Fruit fly (Drosophila melanogaster) whole organism, embryonic: ENCODE data around the gene CG43095.

ENCODE experiments used
- Awh ChIP-seq: fragments of 200-800 bp; sonication (Bioruptor generic); IDR thresholded peaks from 2 replicates; pipeline ENCODE4, ENCODE4 v1.3.6; 2022; ENCODE audit warnings: missing biosample characterization, missing genetic modification characterization
- BEAF-32 ChIP-seq: fragments of 200-800 bp; sonication (Bioruptor generic); optimal IDR thresholded peaks from 3 replicates; lab custom pipeline; 2017; ENCODE audit warnings: missing biosample characterization, missing genetic modification characterization, mild to moderate bottlenecking, moderate library complexity, missing genetic modification reagents
- Bgb ChIP-seq: fragments of 200-800 bp; sonication (Bioruptor generic); IDR thresholded peaks from 2 replicates; pipeline ENCODE4 v1.3.6; 2022; ENCODE audit warnings: missing biosample characterization, missing genetic modification characterization; ENCODE audit not compliant: partially characterized antibody
- BtbVII ChIP-seq: fragments of 200-800 bp; sonication (Bioruptor generic); optimal IDR thresholded peaks from 3 replicates; lab custom pipeline; 2017; ENCODE audit warnings: missing biosample characterization, mild to moderate bottlenecking, missing genetic modification characterization
- CG10431 ChIP-seq: fragments of 200-800 bp; sonication (Bioruptor generic); optimal IDR thresholded peaks from 3 replicates; lab custom pipeline; 2018; ENCODE audit warnings: missing biosample characterization, mild to moderate bottlenecking, missing genetic modification characterization
- CG13296 ChIP-seq: fragments of 200-800 bp; sonication (Bioruptor generic); optimal IDR thresholded peaks from 3 replicates; lab custom pipeline; 2018; ENCODE audit warnings: missing biosample characterization, mild to moderate bottlenecking, missing genetic modification characterization
- CG14710 ChIP-seq: fragments of 200-800 bp; sonication (Bioruptor generic); optimal IDR thresholded peaks from 3 replicates; lab custom pipeline; 2019; ENCODE audit warnings: missing biosample characterization, mild to moderate bottlenecking, missing genetic modification characterization, moderate library complexity
- CG1603 ChIP-seq: fragments of 200-800 bp; sonication (Bioruptor generic); optimal IDR thresholded peaks from 2 replicates; lab custom pipeline; 2019; ENCODE audit warnings: missing biosample characterization, mild to moderate bottlenecking, missing genetic modification characterization, moderate library complexity
- CG17186 ChIP-seq: fragments of 200-800 bp; sonication (Bioruptor generic); optimal IDR thresholded peaks from 3 replicates; lab custom pipeline; 2017; ENCODE audit warnings: missing biosample characterization, missing genetic modification reagents, missing genetic modification characterization
- CG17385 ChIP-seq: fragments of 200-800 bp; sonication (Bioruptor generic); optimal IDR thresholded peaks from 3 replicates; lab custom pipeline; 2018; ENCODE audit warnings: missing biosample characterization, mild to moderate bottlenecking, missing genetic modification characterization
- CG17829 ChIP-seq: fragments of 200-800 bp; optimal IDR thresholded peaks from 2 replicates; lab custom pipeline; 2019; ENCODE audit warnings: missing biosample characterization, mild to moderate bottlenecking, missing genetic modification characterization, moderate library complexity
- CG34422 ChIP-seq: fragments of 200-800 bp; sonication (Bioruptor generic); IDR thresholded peaks from 3 replicates; pipeline ENCODE4 v1.3.6; 2022; ENCODE audit warnings: missing biosample characterization, missing genetic modification characterization
- CG3847 ChIP-seq: fragments of 200-800 bp; sonication (Bioruptor generic); IDR thresholded peaks from 2 replicates; pipeline ENCODE4 v1.3.6; 2022; ENCODE audit warnings: missing biosample characterization, missing genetic modification characterization
- CG7271 ChIP-seq: fragments of 200-800 bp; sonication (Bioruptor generic); optimal IDR thresholded peaks from 2 replicates; lab custom pipeline; 2018; ENCODE audit warnings: missing biosample characterization, mild to moderate bottlenecking, missing genetic modification characterization, moderate library complexity
- CG7987 ChIP-seq: fragments of 200-800 bp; sonication (Bioruptor generic); optimal IDR thresholded peaks from 2 replicates; lab custom pipeline; 2018; ENCODE audit warnings: missing biosample characterization, mild to moderate bottlenecking, missing genetic modification characterization, moderate library complexity
- Dll ChIP-seq: fragments of 200-800 bp; sonication (Bioruptor generic); IDR thresholded peaks from 4 replicates; pipeline ENCODE4 v1.3.6; 2022; ENCODE audit warnings: missing biosample characterization, missing genetic modification characterization; ENCODE audit not compliant: partially characterized antibody
- Dref ChIP-seq: fragments of 200-800 bp; sonication (Bioruptor generic); IDR thresholded peaks from 2 replicates; pipeline ENCODE4 v1.3.6; 2022; ENCODE audit warnings: missing biosample characterization, missing genetic modification characterization
- HmgZ ChIP-seq: fragments of 200-800 bp; sonication (Bioruptor generic); optimal IDR thresholded peaks from 2 replicates; lab custom pipeline; 2018; ENCODE audit warnings: missing biosample characterization, mild to moderate bottlenecking, missing genetic modification characterization
- Med ChIP-seq: fragments of 200-800 bp; sonication (Bioruptor generic); peaks from one replicate; lab custom pipeline; 2016; ENCODE audit warnings: missing biosample characterization, missing genetic modification characterization, mild to moderate bottlenecking, inconsistent platforms, moderate library complexity
- Mrtf ChIP-seq: fragments of 200-800 bp; sonication (Bioruptor generic); IDR thresholded peaks from 3 replicates; pipeline ENCODE4 v1.3.6; 2022; ENCODE audit warnings: missing biosample characterization, missing genetic modification characterization
- NC2β ChIP-seq: fragments of 200-800 bp; sonication (Bioruptor generic); optimal IDR thresholded peaks from 2 replicates; lab custom pipeline; 2016; ENCODE audit warnings: missing biosample characterization, missing genetic modification characterization
- Neu2 ChIP-seq: fragments of 200-800 bp; sonication (Bioruptor generic); optimal IDR thresholded peaks from 3 replicates; lab custom pipeline; 2016; ENCODE audit warnings: missing biosample characterization, missing genetic modification characterization, borderline replicate concordance
- Pdp1 ChIP-seq, 2 experiments: fragments of 200-800 bp; sonication (Bioruptor generic); optimal IDR thresholded peaks; 3 replicates each; lab custom pipeline; 2016; ENCODE audit warnings: missing biosample characterization in 2 of 2, missing genetic modification characterization in 2 of 2, mild to moderate bottlenecking in 1 of 2, moderate library complexity in 1 of 2
- Rfx ChIP-seq: fragments of 200-800 bp; sonication (Bioruptor generic); IDR thresholded peaks from 2 replicates; pipeline ENCODE4 v1.3.6; 2022; ENCODE audit warnings: missing biosample characterization, missing genetic modification characterization
- Rx ChIP-seq: fragments of 200-800 bp; sonication (Bioruptor generic); IDR thresholded peaks from 2 replicates; pipeline ENCODE4 v1.3.6; 2022; ENCODE audit warnings: missing biosample characterization, missing genetic modification characterization
- Scr ChIP-seq: fragments of 200-800 bp; sonication (Bioruptor generic); IDR thresholded peaks from 2 replicates; pipeline ENCODE4 v1.3.6; 2022; ENCODE audit warnings: missing biosample characterization, missing genetic modification characterization; ENCODE audit not compliant: partially characterized antibody
- Side ChIP-seq: fragments of 200-800 bp; sonication (Bioruptor generic); optimal IDR thresholded peaks from 2 replicates; lab custom pipeline; 2016; ENCODE audit warnings: missing biosample characterization, missing genetic modification characterization
- Sry-δ ChIP-seq: fragments of 200-800 bp; sonication (Bioruptor generic); optimal IDR thresholded peaks from 2 replicates; lab custom pipeline; 2016; ENCODE audit warnings: missing biosample characterization, missing genetic modification characterization
- YL-1 ChIP-seq: fragments of 200-800 bp; sonication (Bioruptor generic); optimal IDR thresholded peaks from 3 replicates; lab custom pipeline; 2017; ENCODE audit warnings: missing biosample characterization, mild to moderate bottlenecking, missing genetic modification characterization
- amos ChIP-seq: fragments of 200-800 bp; sonication (Bioruptor generic); IDR thresholded peaks from 2 replicates; pipeline ENCODE4 v1.3.6; 2022; ENCODE audit warnings: missing biosample characterization, missing genetic modification characterization; ENCODE audit not compliant: partially characterized antibody
- bbx ChIP-seq: fragments of 200-800 bp; sonication (Bioruptor generic); IDR thresholded peaks from 2 replicates; pipeline ENCODE4 v1.3.6; 2022; ENCODE audit warnings: missing biosample characterization, missing genetic modification characterization; ENCODE audit not compliant: partially characterized antibody
- chm ChIP-seq: fragments of 200-800 bp; sonication (Bioruptor generic); IDR thresholded peaks from 2 replicates; pipeline ENCODE4 v1.3.6; 2022; ENCODE audit warnings: missing biosample characterization, missing genetic modification characterization
- dpn ChIP-seq, 2 experiments: fragments of 200-800 bp; sonication (Bioruptor generic); optimal IDR thresholded peaks; 3 replicates each; lab custom pipeline; 2016; ENCODE audit warnings: missing biosample characterization in 2 of 2, missing genetic modification characterization in 2 of 2
- gcm ChIP-seq: fragments of 200-800 bp; sonication (Bioruptor generic); optimal IDR thresholded peaks from 2 replicates; lab custom pipeline; 2019; ENCODE audit warnings: missing biosample characterization, mild to moderate bottlenecking, missing genetic modification characterization, moderate library complexity
- hkb ChIP-seq, 2 experiments: fragments of 200-800 bp in 1 of 2; fragments of >200 bp in 1 of 2; sonication (Bioruptor generic) in 1 of 2; IDR thresholded peaks in 1 of 2; optimal IDR thresholded peaks in 1 of 2; 2 replicates each; pipeline versions ENCODE4 v1.3.6 to Lab custom; 2017 to 2022; ENCODE audit warnings: missing biosample characterization in 1 of 2, missing genetic modification characterization in 1 of 2
- kah ChIP-seq: fragments of 200-800 bp; sonication (Bioruptor generic); optimal IDR thresholded peaks from 2 replicates; lab custom pipeline; 2018; ENCODE audit warnings: missing biosample characterization, mild to moderate bottlenecking, missing genetic modification characterization
- knrl ChIP-seq: fragments of 200-800 bp; sonication (Bioruptor generic); IDR thresholded peaks from 3 replicates; pipeline ENCODE4 v1.3.6; 2022; ENCODE audit warnings: missing biosample characterization, missing genetic modification characterization; ENCODE audit not compliant: partially characterized antibody
- lbe ChIP-seq: fragments of 200-800 bp; sonication (Bioruptor generic); optimal IDR thresholded peaks from 2 replicates; lab custom pipeline; 2016; ENCODE audit warnings: missing biosample characterization, mild to moderate bottlenecking, missing genetic modification characterization
- oc ChIP-seq: fragments of 200-800 bp; sonication (Bioruptor generic); optimal IDR thresholded peaks from 2 replicates; lab custom pipeline; 2018; ENCODE audit warnings: missing biosample characterization, mild to moderate bottlenecking, missing genetic modification characterization, moderate library complexity
- phol ChIP-seq: fragments of 200-800 bp; sonication (Bioruptor generic); optimal IDR thresholded peaks from 3 replicates; lab custom pipeline; 2018; ENCODE audit warnings: missing biosample characterization, mild to moderate bottlenecking, missing genetic modification characterization, moderate library complexity
- row ChIP-seq: fragments of 200-800 bp; sonication (Bioruptor generic); IDR thresholded peaks from 3 replicates; pipeline ENCODE4 v1.3.6; 2022; ENCODE audit warnings: missing biosample characterization, missing genetic modification characterization
- sna ChIP-seq: fragments of 200-800 bp; sonication (Bioruptor generic); IDR thresholded peaks from 2 replicates; pipeline ENCODE4 v1.3.6; 2022; ENCODE audit warnings: missing biosample characterization, missing genetic modification characterization; ENCODE audit not compliant: partially characterized antibody
- stwl ChIP-seq: fragments of 200-800 bp; sonication (Bioruptor generic); optimal IDR thresholded peaks from 3 replicates; lab custom pipeline; 2018; ENCODE audit warnings: missing biosample characterization, mild to moderate bottlenecking, missing genetic modification characterization, moderate library complexity
- tll ChIP-seq, 2 experiments: fragments of 200-800 bp in 1 of 2; fragments of >200 bp in 1 of 2; sonication (Bioruptor generic) in 1 of 2; optimal IDR thresholded peaks; 2 replicates each; lab custom pipeline; 2017 to 2019; ENCODE audit warnings: missing biosample characterization in 2 of 2, missing genetic modification characterization in 2 of 2, mild to moderate bottlenecking in 1 of 2, moderate library complexity in 1 of 2
- vvl ChIP-seq: fragments of 200-800 bp; sonication (Bioruptor generic); IDR thresholded peaks from 2 replicates; pipeline ENCODE4 v1.3.6; 2022; ENCODE audit warnings: missing biosample characterization, missing genetic modification characterization
- zf30C ChIP-seq: fragments of 200-800 bp; sonication (Bioruptor generic); optimal IDR thresholded peaks from 3 replicates; lab custom pipeline; 2018; ENCODE audit warnings: missing biosample characterization, mild to moderate bottlenecking, missing genetic modification characterization

The CG43095 gene

dm6 chr3R:22747423-22748090 lies 24.0 kb downstream of the CG43095 start, which contains the start of gene CG17141 (continued):
- TF ChIP-seq Rfx (GFP tag; lab: Robert Waterston, UW) (0 out of 2 replicates have a peak, but pooled peaks have one; percentile 22), Scr (GFP tag; lab: Robert Waterston, UW) (peak; percentile 31; the same call in 1 of the 2 replicates), Rx (no peak), sna (GFP tag; lab: Robert Waterston, UW) (peak; percentile 27; the same call in 1 of the 2 replicates), kah (GFP tag; lab: Kevin White, UChicago) (peak; percentile 25), CG17385 (GFP tag; lab: Kevin White, UChicago) (no peak), CG13296 (GFP tag; lab: Kevin White, UChicago) (no peak), hkb (optimal IDR thresholded peaks at IDR 0.05; lab: Kevin White, UChicago) (no peak), hkb (GFP tag; IDR thresholded peaks at IDR 0.05; lab: Robert Waterston, UW) (peak; percentile 40), amos (GFP tag; lab: Robert Waterston, UW) (peak; percentile 40; the same call in 1 of the 2 replicates), BtbVII (GFP tag; lab: Kevin White, UChicago) (no peak), phol (peak; percentile 32), zf30C (GFP tag; lab: Kevin White, UChicago) (no peak), Med (GFP tag; lab: Kevin White, UChicago) (peak; percentile 73), CG10431 (GFP tag; lab: Kevin White, UChicago) (peak; percentile 9), Awh (GFP tag; lab: Robert Waterston, UW) (no peak), Dll (0 out of 4 replicates have a peak, but pooled peaks have one; percentile 27), Mrtf (no peak), oc (no peak), CG7987 (GFP tag; lab: Kevin White, UChicago) (peak; percentile 41), CG17186 (peak; percentile 50), Pdp1 (GFP tag; optimal IDR thresholded peaks at IDR 0.05; lab: Kevin White, UChicago) (peak in 1 of 2 experiments; percentile 99), HmgZ (tag; lab: Kevin White, UChicago) (peak; percentile 55), YL-1 (GFP tag; lab: Kevin White, UChicago) (peak; percentile 67), Side (GFP tag; lab: Kevin White, UChicago) (no peak), knrl (GFP tag; lab: Robert Waterston, UW) (peak; percentile 43; the same call in 1 of the 3 replicates), stwl (peak; percentile 26), CG1603 (peak; percentile 57), CG17829 (tag; lab: Kevin White, UChicago) (peak; percentile 6), CG34422 (GFP tag; lab: Robert Waterston, UW) (peak; percentile 28; the same call in 1 of the 3 replicates), row (GFP tag; lab: Robert Waterston, UW) (peak; percentile 12; the same call in 1 of the 3 replicates), bbx (GFP tag; lab: Robert Waterston, UW) (0 out of 2 replicates have a peak, but pooled peaks have one; percentile 28), gcm (GFP tag; lab: Kevin White, UChicago) (no peak), dpn (GFP tag; optimal IDR thresholded peaks at IDR 0.05; lab: Kevin White, UChicago) (no peak), CG7271 (tag; lab: Kevin White, UChicago) (no peak), Sry-δ (GFP tag; lab: Kevin White, UChicago) (peak; percentile 23), tll (GFP tag; optimal IDR thresholded peaks at IDR 0.05; lab: Kevin White, UChicago) (no peak), Neu2 (GFP tag; lab: Kevin White, UChicago) (no peak), NC2β (no peak), CG14710 (tag; lab: Kevin White, UChicago) (peak; percentile 100), CG3847 (peak; percentile 64), vvl (peak; percentile 83), Bgb (GFP tag; lab: Robert Waterston, UW) (peak; percentile 45; the same call in 1 of the 2 replicates), Dref (GFP tag; lab: Robert Waterston, UW) (peak; percentile 38; the same call in 1 of the 2 replicates), chm (GFP tag; lab: Robert Waterston, UW) (peak; percentile 30; the same call in 1 of the 2 replicates), BEAF-32 (GFP tag; lab: Kevin White, UChicago) (peak; percentile 39), lbe (GFP tag; lab: Kevin White, UChicago) (no peak)
